Fruit fly (Drosophila melanogaster): ENCODE results near the gene Srr.

- TF ChIP-seq CG1620 (GFP tag; optimal IDR thresholded peaks at IDR 0.05), result no peak
- TF ChIP-seq kay (GFP tag; ENCODE audit: borderline replicate concordance), result peak; percentile 37
- no peak for TF ChIP-seq Mnt (GFP tag; optimal IDR thresholded peaks at IDR 0.05)
- no peak for TF ChIP-seq bab1 (GFP tag; optimal IDR thresholded peaks at IDR 0.05)
- TF ChIP-seq pad (GFP tag; optimal IDR thresholded peaks at IDR 0.05), result no peak
- TF ChIP-seq CG7045 (GFP tag; optimal IDR thresholded peaks at IDR 0.05), result no peak
- TF ChIP-seq ovo (GFP tag; optimal IDR thresholded peaks at IDR 0.05), result no peak
- no peak for TF ChIP-seq CG12768 (GFP tag; optimal IDR thresholded peaks at IDR 0.05)
Observed at dm6 chr3R:9348379-9348721, 16.8 kb upstream of the Srr start.
